Worm (Caenorhabditis elegans) whole organism, L1 larva: ENCODE results near the gene fipr-1.

Source experiments
- alr-1 ChIP-seq: fragments of 200-800 bp; sonication (Bioruptor generic); optimal IDR thresholded peaks from 2 replicates; lab custom pipeline; 2018; ENCODE audit warnings: borderline replicate concordance, mild to moderate bottlenecking, missing genetic modification characterization, missing compliant biosample characterization
- ceh-63 ChIP-seq: fragments of 200-800 bp; sonication (Bioruptor generic); optimal IDR thresholded peaks from 2 replicates; lab custom pipeline; 2018; ENCODE audit warnings: mild to moderate bottlenecking, missing genetic modification characterization, missing compliant biosample characterization
- ceh-8 ChIP-seq: fragments of 200-800 bp; sonication (Bioruptor generic); optimal IDR thresholded peaks from 2 replicates; lab custom pipeline; 2018; ENCODE audit warnings: mild to moderate bottlenecking, missing genetic modification characterization, moderate library complexity, missing compliant biosample characterization
- dsc-1 ChIP-seq: sonication (generic microtip); optimal IDR thresholded peaks from 2 replicates; lab custom pipeline; 2016; ENCODE audit warnings: mild to moderate bottlenecking, missing genetic modification characterization, missing compliant biosample characterization
- efl-1 ChIP-seq, 4 experiments: fragments of 150-350 bp; optimal IDR thresholded peaks in 3 of 4; peaks in 1 of 4; 1 replicate in 1 of 4; 2 replicates in 3 of 4; lab custom pipeline; 2014; ENCODE audit warnings: missing biosample characterization in 2 of 4, missing genetic modification characterization in 2 of 4, missing genetic modification reagents in 2 of 4
- egl-13 ChIP-seq: sonication (generic microtip); optimal IDR thresholded peaks from 2 replicates; lab custom pipeline; 2016; ENCODE audit warnings: missing genotype, missing genetic modification reagents, missing genetic modification characterization, missing compliant biosample characterization
- egl-27 ChIP-seq, 2 experiments: fragments of 150-350 bp in 1 of 2; sonication (generic microtip); optimal IDR thresholded peaks; 3 replicates each; lab custom pipeline; 2017 to 2018; ENCODE audit warnings: missing biosample characterization in 2 of 2, missing genetic modification characterization in 2 of 2, missing genetic modification reagents in 2 of 2
- fkh-10 ChIP-seq: sonication (generic microtip); optimal IDR thresholded peaks from 2 replicates; lab custom pipeline; 2017; ENCODE audit warnings: missing biosample characterization, missing genetic modification reagents, missing genetic modification characterization
- fkh-4 ChIP-seq: sonication (generic microtip); optimal IDR thresholded peaks from 2 replicates; lab custom pipeline; 2016; ENCODE audit warnings: missing compliant biosample characterization, missing genetic modification characterization, borderline replicate concordance
- grh-1 ChIP-seq: fragments of 200-800 bp; sonication (Bioruptor generic); IDR thresholded peaks from 2 replicates; pipeline ENCODE4 v1.3.6; 2022; ENCODE audit warnings: missing genetic modification reagents, missing genetic modification characterization, missing compliant biosample characterization
- hlh-17 ChIP-seq: fragments of 200-800 bp; sonication (Bioruptor generic); optimal IDR thresholded peaks from 2 replicates; lab custom pipeline; 2018; ENCODE audit warnings: missing genetic modification characterization, mild to moderate bottlenecking, missing compliant biosample characterization, moderate library complexity, borderline replicate concordance
- hlh-4 ChIP-seq: sonication (generic microtip); optimal IDR thresholded peaks from 2 replicates; lab custom pipeline; 2016; ENCODE audit warnings: mild to moderate bottlenecking, missing genetic modification characterization, missing compliant biosample characterization
- hpl-2 ChIP-seq: fragments of 150-350 bp; optimal IDR thresholded peaks from 2 replicates; lab custom pipeline; 2014; ENCODE audit warnings: missing biosample characterization, missing genetic modification reagents, missing genetic modification characterization
- irx-1 ChIP-seq: sonication (generic microtip); optimal IDR thresholded peaks from 2 replicates; lab custom pipeline; 2016; ENCODE audit warnings: missing genetic modification characterization, missing compliant biosample characterization
- lin-14 ChIP-seq: fragments of 200-800 bp; sonication (Bioruptor generic); optimal IDR thresholded peaks from 2 replicates; lab custom pipeline; 2018; ENCODE audit warnings: mild to moderate bottlenecking, missing genetic modification characterization, moderate library complexity, missing compliant biosample characterization
- lsy-2 ChIP-seq, 2 experiments: fragments of 150-350 bp; optimal IDR thresholded peaks; 2 replicates each; lab custom pipeline; 2014; ENCODE audit warnings: missing biosample characterization in 2 of 2, missing genetic modification characterization in 2 of 2
- mef-2 ChIP-seq: fragments of 150-350 bp; optimal IDR thresholded peaks from 2 replicates; lab custom pipeline; 2014; ENCODE audit warnings: missing biosample characterization, missing genetic modification characterization
- nhr-12 ChIP-seq: sonication (generic microtip); optimal IDR thresholded peaks from 2 replicates; lab custom pipeline; 2017; ENCODE audit warnings: missing biosample characterization, missing genetic modification characterization
- nhr-47 ChIP-seq: sonication (generic microtip); optimal IDR thresholded peaks from 2 replicates; lab custom pipeline; 2016; ENCODE audit warnings: mild to moderate bottlenecking, missing genetic modification characterization, moderate library complexity, missing compliant biosample characterization
- nhr-85 ChIP-seq: sonication (generic microtip); peaks from one replicate; lab custom pipeline; 2016; ENCODE audit warnings: missing genetic modification characterization, inconsistent platforms, missing compliant biosample characterization
- sup-37 ChIP-seq: fragments of 200-800 bp; sonication (Bioruptor generic); optimal IDR thresholded peaks from 2 replicates; lab custom pipeline; 2018; ENCODE audit warnings: mild to moderate bottlenecking, missing genetic modification characterization, missing compliant biosample characterization
- tlp-1 ChIP-seq: fragments of 150-350 bp; optimal IDR thresholded peaks from 2 replicates; lab custom pipeline; 2014; ENCODE audit warnings: missing biosample characterization, missing genetic modification characterization
- unc-130 ChIP-seq: fragments of 150-350 bp; optimal IDR thresholded peaks from 2 replicates; lab custom pipeline; 2017; ENCODE audit warnings: missing biosample characterization, missing genetic modification characterization, inconsistent platforms
- unc-62 ChIP-seq: fragments of 150-350 bp; optimal IDR thresholded peaks from 2 replicates; lab custom pipeline; 2014; ENCODE audit warnings: missing biosample characterization, missing genetic modification reagents, missing genetic modification characterization
- xbp-1 ChIP-seq: sonication (generic microtip); optimal IDR thresholded peaks from 2 replicates; lab custom pipeline; 2016; ENCODE audit warnings: missing genetic modification characterization, missing compliant biosample characterization

Gene fipr-1

ce11 chrV:12316076-12316475 is 45.5 kb downstream of the fipr-1 start:
- TF ChIP-seq tlp-1 (no peak), egl-13 (no peak), xbp-1 (no peak), irx-1 (tag; lab: Kevin White, UChicago) (no peak)

DNA sequence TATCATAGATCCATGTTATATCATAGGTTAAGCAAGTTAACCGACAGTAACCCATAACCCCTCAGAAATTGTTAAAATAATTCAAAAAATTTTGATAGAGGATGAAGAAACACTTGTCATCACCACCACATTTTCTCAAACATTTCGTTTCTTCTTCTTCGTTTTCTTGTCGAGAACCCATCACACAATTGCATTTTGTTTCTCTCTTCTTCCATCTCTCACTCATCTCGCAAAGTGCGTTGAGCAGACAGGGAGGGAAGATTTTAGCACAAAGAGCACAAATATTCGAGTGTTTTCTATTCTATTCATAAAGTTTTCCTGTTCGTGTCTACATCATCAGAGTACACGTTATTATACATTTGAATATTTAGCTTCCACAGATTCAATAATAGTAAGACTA is 47.1 kb downstream of the fipr-1 start:
- TF ChIP-seq mef-2 (tag; lab: Kevin White, UChicago) (no peak), unc-130 (tag; lab: Kevin White, UChicago) (no peak), egl-27 (tag; optimal IDR thresholded peaks at IDR 0.05; lab: Kevin White, UChicago) (no peak), ceh-63 (GFP tag; lab: Kevin White, UChicago) (no peak), efl-1 (optimal IDR thresholded peaks at IDR 0.05; lab: Kevin White, UChicago) (no peak), efl-1 (GFP tag; optimal IDR thresholded peaks at IDR 0.05 in 1 of 2; lab: Kevin White, UChicago) (no peak), sup-37 (GFP tag; lab: Kevin White, UChicago) (no peak), hpl-2 (GFP tag; lab: Kevin White, UChicago) (no peak), dsc-1 (tag; lab: Kevin White, UChicago) (no peak), nhr-47 (tag; lab: Kevin White, UChicago) (no peak), irx-1 (tag; lab: Kevin White, UChicago) (no peak), fkh-4 (no peak), tlp-1 (no peak), fkh-10 (peak; percentile 44), ceh-8 (GFP tag; lab: Kevin White, UChicago) (no peak), nhr-85 (tag; lab: Kevin White, UChicago) (no peak), hlh-17 (no peak), alr-1 (no peak), lsy-2 (tag; optimal IDR thresholded peaks at IDR 0.05; lab: Kevin White, UChicago) (peak in 1 of 2 experiments; percentile 33), unc-62 (GFP tag; lab: Kevin White, UChicago) (no peak), hlh-4 (tag; lab: Kevin White, UChicago) (no peak), lin-14 (GFP tag; lab: Kevin White, UChicago) (peak; percentile 75), grh-1 (no peak), nhr-12 (no peak)
